Fruit fly (Drosophila melanogaster) whole organism, prepupa: ENCODE data around the gene up.
A peak's percentile ranks its signal among the peaks of the same experiment; 100 is the strongest.

Experiments
- Blimp-1 ChIP-seq: fragments of 200-800 bp; sonication (Bioruptor generic); optimal IDR thresholded peaks from 3 replicates; lab custom pipeline; 2017; ENCODE audit warnings: missing biosample characterization, missing genetic modification characterization, mild to moderate bottlenecking, moderate library complexity, missing genetic modification reagents
- CG10631 ChIP-seq: fragments of 200-800 bp; sonication (Bioruptor generic); optimal IDR thresholded peaks from 2 replicates; lab custom pipeline; 2016; ENCODE audit warnings: missing biosample characterization, missing genetic modification characterization
- CG10669 ChIP-seq: fragments of 200-800 bp; sonication (Bioruptor generic); optimal IDR thresholded peaks from 3 replicates; lab custom pipeline; 2018; ENCODE audit warnings: missing biosample characterization, mild to moderate bottlenecking, missing genetic modification characterization, moderate library complexity
- CG11762 ChIP-seq: fragments of 200-800 bp; sonication (Bioruptor generic); optimal IDR thresholded peaks from 3 replicates; lab custom pipeline; 2016; ENCODE audit warnings: missing biosample characterization, missing genetic modification characterization; ENCODE audit not compliant: insufficient read depth
- CG11902 ChIP-seq: fragments of 200-800 bp; sonication (Bioruptor generic); optimal IDR thresholded peaks from 3 replicates; lab custom pipeline; 2016; ENCODE audit warnings: missing biosample characterization, missing genetic modification characterization
- CG16779 ChIP-seq: fragments of 200-800 bp; sonication (Bioruptor generic); optimal IDR thresholded peaks from 3 replicates; lab custom pipeline; 2017; ENCODE audit warnings: missing biosample characterization, mild to moderate bottlenecking, missing genetic modification characterization
- CG3032 ChIP-seq: fragments of 200-800 bp; optimal IDR thresholded peaks from 2 replicates; lab custom pipeline; 2019; ENCODE audit warnings: missing biosample characterization, mild to moderate bottlenecking, missing genetic modification characterization, moderate library complexity
- CG31627 ChIP-seq: fragments of 200-800 bp; sonication (Bioruptor generic); optimal IDR thresholded peaks from 3 replicates; lab custom pipeline; 2016; ENCODE audit warnings: missing biosample characterization, missing genetic modification characterization
- CG32006 ChIP-seq: fragments of 200-800 bp; sonication (Bioruptor generic); optimal IDR thresholded peaks from 3 replicates; lab custom pipeline; 2017; ENCODE audit warnings: missing biosample characterization, mild to moderate bottlenecking, missing genetic modification characterization
- CG34406 ChIP-seq: fragments of 200-800 bp; sonication (Bioruptor generic); optimal IDR thresholded peaks from 3 replicates; lab custom pipeline; 2016; ENCODE audit warnings: missing biosample characterization, missing genetic modification characterization
- CG3919 ChIP-seq: fragments of 200-800 bp; sonication (Bioruptor generic); optimal IDR thresholded peaks from 3 replicates; lab custom pipeline; 2016; ENCODE audit warnings: missing biosample characterization, missing genetic modification characterization
- CG4318 ChIP-seq: fragments of 200-800 bp; sonication (Bioruptor generic); optimal IDR thresholded peaks from 3 replicates; lab custom pipeline; 2017; ENCODE audit warnings: missing biosample characterization, mild to moderate bottlenecking, missing genetic modification characterization
- CG6163 ChIP-seq: fragments of 200-800 bp; sonication (Bioruptor generic); IDR thresholded peaks from 3 replicates; pipeline ENCODE4 v1.3.6; 2022; ENCODE audit warnings: missing biosample characterization, missing genetic modification characterization
- CG6276 ChIP-seq: fragments of 200-800 bp; sonication (Bioruptor generic); optimal IDR thresholded peaks from 2 replicates; lab custom pipeline; 2017; ENCODE audit warnings: missing biosample characterization, mild to moderate bottlenecking, missing genetic modification characterization
- CG6792 ChIP-seq: fragments of 200-800 bp; sonication (Bioruptor generic); optimal IDR thresholded peaks from 3 replicates; lab custom pipeline; 2016; ENCODE audit warnings: missing biosample characterization, missing genetic modification characterization
- CG6808 ChIP-seq: fragments of 200-800 bp; sonication (Bioruptor generic); optimal IDR thresholded peaks from 3 replicates; lab custom pipeline; 2017; ENCODE audit warnings: missing biosample characterization, missing genetic modification characterization, mild to moderate bottlenecking, moderate library complexity, missing genetic modification reagents
- CG6854 ChIP-seq: fragments of 200-800 bp; sonication (Bioruptor generic); optimal IDR thresholded peaks from 2 replicates; lab custom pipeline; 2017; ENCODE audit warnings: missing biosample characterization, mild to moderate bottlenecking, missing genetic modification characterization
- CG7368 ChIP-seq: fragments of 200-800 bp; sonication (Bioruptor generic); optimal IDR thresholded peaks from 3 replicates; lab custom pipeline; 2016; ENCODE audit warnings: missing biosample characterization, missing genetic modification characterization
- CG8119 ChIP-seq: fragments of 200-800 bp; sonication (Bioruptor generic); IDR thresholded peaks from 3 replicates; pipeline ENCODE4 v1.3.6; 2022; ENCODE audit warnings: missing biosample characterization, missing genetic modification characterization
- CG8319 ChIP-seq: fragments of 200-800 bp; sonication (Bioruptor generic); optimal IDR thresholded peaks from 3 replicates; lab custom pipeline; 2016; ENCODE audit warnings: missing biosample characterization, missing genetic modification characterization
- CG8632 ChIP-seq: fragments of 200-800 bp; sonication (Bioruptor generic); optimal IDR thresholded peaks from 3 replicates; lab custom pipeline; 2016; ENCODE audit warnings: missing biosample characterization, missing genetic modification characterization
- Eip75B ChIP-seq: fragments of 200-800 bp; sonication (Bioruptor generic); optimal IDR thresholded peaks from 3 replicates; lab custom pipeline; 2016; ENCODE audit warnings: missing biosample characterization, missing genetic modification characterization
- Eip78C ChIP-seq: fragments of 200-800 bp; sonication (Bioruptor generic); peaks from one replicate; lab custom pipeline; 2016; ENCODE audit warnings: missing biosample characterization, missing genetic modification characterization
- Ets21C ChIP-seq: fragments of 200-800 bp; sonication (Bioruptor generic); optimal IDR thresholded peaks from 3 replicates; lab custom pipeline; 2016; ENCODE audit warnings: missing biosample characterization, missing genetic modification characterization
- Gug ChIP-seq: fragments of 200-800 bp; sonication (Bioruptor generic); IDR thresholded peaks from 2 replicates; pipeline ENCODE4 v1.3.6; 2022; ENCODE audit warnings: missing biosample characterization, missing genetic modification characterization
- Hr38 ChIP-seq: sonication (Bioruptor generic); optimal IDR thresholded peaks from 2 replicates; lab custom pipeline; 2016; ENCODE audit warnings: missing biosample characterization, missing genetic modification characterization
- Hr39 ChIP-seq: fragments of 200-800 bp; sonication (Bioruptor generic); optimal IDR thresholded peaks from 2 replicates; lab custom pipeline; 2016; ENCODE audit warnings: missing biosample characterization, missing genetic modification characterization
- Hr4 ChIP-seq: fragments of 200-800 bp; sonication (Bioruptor generic); optimal IDR thresholded peaks from 3 replicates; lab custom pipeline; 2016; ENCODE audit warnings: missing biosample characterization, missing genetic modification characterization
- Lpt ChIP-seq: fragments of 200-800 bp; sonication (Bioruptor generic); optimal IDR thresholded peaks from 3 replicates; lab custom pipeline; 2016; ENCODE audit warnings: missing biosample characterization, missing genetic modification characterization
- Met ChIP-seq: fragments of 200-800 bp; sonication (Bioruptor generic); optimal IDR thresholded peaks from 3 replicates; lab custom pipeline; 2016; ENCODE audit warnings: missing biosample characterization, missing genetic modification characterization
- OdsH ChIP-seq: fragments of 200-800 bp; sonication (Bioruptor generic); optimal IDR thresholded peaks from 3 replicates; lab custom pipeline; 2016; ENCODE audit warnings: missing biosample characterization, missing genetic modification characterization
- Smox ChIP-seq: fragments of 200-800 bp; sonication (Bioruptor generic); optimal IDR thresholded peaks from 3 replicates; lab custom pipeline; 2016; ENCODE audit warnings: missing biosample characterization, missing genetic modification characterization
- Sox102F ChIP-seq: fragments of 200-800 bp; sonication (Bioruptor generic); optimal IDR thresholded peaks from 2 replicates; lab custom pipeline; 2016; ENCODE audit warnings: missing biosample characterization, mild to moderate bottlenecking, missing genetic modification characterization
- Sox14 ChIP-seq: fragments of 200-800 bp; sonication (Bioruptor generic); optimal IDR thresholded peaks from 3 replicates; lab custom pipeline; 2016; ENCODE audit warnings: missing biosample characterization, missing genetic modification characterization
- Sox15 ChIP-seq: fragments of 200-800 bp; sonication (Bioruptor generic); optimal IDR thresholded peaks from 3 replicates; lab custom pipeline; 2016; ENCODE audit warnings: missing biosample characterization, missing genetic modification characterization
- achi ChIP-seq: fragments of 200-800 bp; sonication (Bioruptor generic); optimal IDR thresholded peaks from 3 replicates; lab custom pipeline; 2016; ENCODE audit warnings: missing biosample characterization, missing genetic modification characterization
- acj6 ChIP-seq: fragments of 200-800 bp; sonication (Bioruptor generic); optimal IDR thresholded peaks from 3 replicates; lab custom pipeline; 2016; ENCODE audit warnings: missing biosample characterization, missing genetic modification characterization
- cyc ChIP-seq: fragments of 200-800 bp; sonication (Bioruptor generic); optimal IDR thresholded peaks from 3 replicates; lab custom pipeline; 2016; ENCODE audit warnings: missing biosample characterization, missing genetic modification characterization
- dac ChIP-seq: fragments of 200-800 bp; sonication (Bioruptor generic); optimal IDR thresholded peaks from 2 replicates; lab custom pipeline; 2017; ENCODE audit warnings: missing biosample characterization, mild to moderate bottlenecking, missing genetic modification characterization
- dsx ChIP-seq: fragments of 200-800 bp; optimal IDR thresholded peaks from 3 replicates; lab custom pipeline; 2019; ENCODE audit warnings: missing biosample characterization, mild to moderate bottlenecking, missing genetic modification characterization, moderate library complexity; ENCODE audit not compliant: poor library complexity, severe bottlenecking
- esn ChIP-seq: fragments of 200-800 bp; sonication (Bioruptor generic); optimal IDR thresholded peaks from 2 replicates; lab custom pipeline; 2016; ENCODE audit warnings: missing biosample characterization, mild to moderate bottlenecking, missing genetic modification characterization, moderate library complexity
- fkh ChIP-seq: fragments of 200-800 bp; sonication (Bioruptor generic); optimal IDR thresholded peaks from 3 replicates; lab custom pipeline; 2017; ENCODE audit warnings: missing biosample characterization, mild to moderate bottlenecking, missing genetic modification characterization, moderate library complexity
- lz ChIP-seq: fragments of 200-800 bp; sonication (Bioruptor generic); optimal IDR thresholded peaks from 3 replicates; lab custom pipeline; 2016; ENCODE audit warnings: missing biosample characterization, missing genetic modification characterization
- net ChIP-seq: fragments of 200-800 bp; sonication (Bioruptor generic); optimal IDR thresholded peaks from 3 replicates; lab custom pipeline; 2016; ENCODE audit warnings: missing biosample characterization, missing genetic modification characterization
- pdm3 ChIP-seq: fragments of 200-800 bp; sonication (Bioruptor generic); optimal IDR thresholded peaks from 3 replicates; lab custom pipeline; 2016; ENCODE audit warnings: missing biosample characterization, missing genetic modification characterization
- salr ChIP-seq, 2 experiments: fragments of 200-800 bp; sonication (Bioruptor generic); optimal IDR thresholded peaks; 3 replicates each; lab custom pipeline; 2016 to 2018; ENCODE audit warnings: missing biosample characterization in 2 of 2, missing genetic modification characterization in 2 of 2, mild to moderate bottlenecking in 1 of 2
- spab ChIP-seq: fragments of 200-800 bp; sonication (Bioruptor generic); optimal IDR thresholded peaks from 2 replicates; lab custom pipeline; 2017; ENCODE audit warnings: missing biosample characterization, mild to moderate bottlenecking, missing genetic modification characterization, missing genetic modification reagents
- ss ChIP-seq, 2 experiments: fragments of 200-800 bp; sonication (Bioruptor generic); optimal IDR thresholded peaks; 2 replicates in 1 of 2; 3 replicates in 1 of 2; lab custom pipeline; 2017 to 2018; ENCODE audit warnings: mild to moderate bottlenecking in 2 of 2, missing biosample characterization in 2 of 2, missing genetic modification characterization in 2 of 2, moderate library complexity in 1 of 2
- svp ChIP-seq: fragments of 200-800 bp; sonication (Bioruptor generic); peaks from one replicate; lab custom pipeline; 2016; ENCODE audit warnings: missing biosample characterization, missing genetic modification characterization
- topi ChIP-seq: fragments of 200-800 bp; sonication (Bioruptor generic); optimal IDR thresholded peaks from 3 replicates; lab custom pipeline; 2016; ENCODE audit warnings: missing biosample characterization, missing genetic modification characterization
- vri ChIP-seq: fragments of 200-800 bp; sonication (Bioruptor generic); optimal IDR thresholded peaks from 3 replicates; lab custom pipeline; 2016; ENCODE audit warnings: missing biosample characterization, mild to moderate bottlenecking, missing genetic modification characterization

The up gene

dm6 chrX:13639998-13640691, 37.8 kb upstream of the up start:
- peak; percentile 97 for TF ChIP-seq CG8319
- TF ChIP-seq Eip78C (GFP tag; lab: Kevin White, UChicago) = peak; percentile 100
- peak; percentile 98 for TF ChIP-seq CG10669 (GFP tag; lab: Kevin White, UChicago)
- peak; percentile 99 for TF ChIP-seq CG3919 (GFP tag; lab: Kevin White, UChicago)
- TF ChIP-seq spab (GFP tag; lab: Kevin White, UChicago) = peak; percentile 97
- TF ChIP-seq acj6 (GFP tag; lab: Kevin White, UChicago) = peak; percentile 98
- peak; percentile 90 for TF ChIP-seq vri
- TF ChIP-seq Met (GFP tag; lab: Kevin White, UChicago) = peak; percentile 95
- TF ChIP-seq CG11762 (GFP tag; lab: Kevin White, UChicago) = peak; percentile 98
- peak; percentile 92 for TF ChIP-seq Hr38 (GFP tag; lab: Kevin White, UChicago)
- peak; percentile 98 for TF ChIP-seq ss (GFP tag; optimal IDR thresholded peaks at IDR 0.05; lab: Kevin White, UChicago)
- peak; percentile 97 for TF ChIP-seq CG16779 (tag; lab: Kevin White, UChicago)
- peak; percentile 91 for TF ChIP-seq CG31627
- peak; percentile 97 for TF ChIP-seq topi (GFP tag; lab: Kevin White, UChicago)
- peak; percentile 94 for TF ChIP-seq lz
- peak; percentile 98 for TF ChIP-seq dac
- TF ChIP-seq CG34406 (GFP tag; lab: Kevin White, UChicago) = peak; percentile 98
- peak; percentile 93 for TF ChIP-seq cyc (GFP tag; lab: Kevin White, UChicago)
- peak; percentile 95 for TF ChIP-seq Sox15 (GFP tag; lab: Kevin White, UChicago)
- TF ChIP-seq CG6276 (GFP tag; lab: Kevin White, UChicago) = peak; percentile 99
- TF ChIP-seq Gug (GFP tag; lab: Robert Waterston, UW) = peak; percentile 97
- TF ChIP-seq CG7368 (GFP tag; lab: Kevin White, UChicago) = peak; percentile 99
- peak; percentile 98 for TF ChIP-seq CG8632 (GFP tag; lab: Kevin White, UChicago)
- peak; percentile 96 to 97 for TF ChIP-seq salr (GFP tag; optimal IDR thresholded peaks at IDR 0.05; lab: Kevin White, UChicago)
- peak; percentile 96 for TF ChIP-seq dsx
- peak; percentile 98 for TF ChIP-seq fkh
- TF ChIP-seq CG10631 = peak; percentile 97
- TF ChIP-seq OdsH (GFP tag; lab: Kevin White, UChicago) = peak; percentile 98
- peak; percentile 99 for TF ChIP-seq pdm3 (GFP tag; lab: Kevin White, UChicago)
- TF ChIP-seq CG4318 (GFP tag; lab: Kevin White, UChicago) = peak; percentile 98
- TF ChIP-seq Smox (GFP tag; lab: Kevin White, UChicago) = peak; percentile 94
- peak; percentile 99 for TF ChIP-seq net
- peak; percentile 98 for TF ChIP-seq achi (GFP tag; lab: Kevin White, UChicago)
- TF ChIP-seq CG6854 = peak; percentile 86
- TF ChIP-seq esn = peak; percentile 93
- TF ChIP-seq Eip75B (GFP tag; lab: Kevin White, UChicago) = peak; percentile 98
- peak; percentile 91 for TF ChIP-seq Ets21C (GFP tag; lab: Kevin White, UChicago)
- peak; percentile 96 for TF ChIP-seq Sox102F (GFP tag; lab: Kevin White, UChicago)
- TF ChIP-seq Lpt = peak; percentile 98
- TF ChIP-seq CG32006 (GFP tag; lab: Kevin White, UChicago) = peak; percentile 98
- peak; percentile 98 for TF ChIP-seq Sox14
- peak; percentile 95 for TF ChIP-seq CG3032 (tag; lab: Kevin White, UChicago)
- TF ChIP-seq Hr39 (GFP tag; lab: Kevin White, UChicago) = peak; percentile 95
- TF ChIP-seq CG6808 (GFP tag; lab: Kevin White, UChicago) = peak; percentile 94
- TF ChIP-seq CG11902 (GFP tag; lab: Kevin White, UChicago) = peak; percentile 96
- TF ChIP-seq Hr4 = peak; percentile 99
- peak; percentile 98 for TF ChIP-seq svp (GFP tag; lab: Kevin White, UChicago)
- TF ChIP-seq CG8119 (GFP tag; lab: Robert Waterston, UW) = peak; percentile 99
- TF ChIP-seq CG6163 (GFP tag; lab: Robert Waterston, UW) = peak; percentile 99
- TF ChIP-seq Blimp-1 = peak; percentile 64
- peak; percentile 98 for TF ChIP-seq CG6792 (GFP tag; lab: Kevin White, UChicago)
